Worm (Caenorhabditis elegans): Measurements from ENCODE around the gene fax-1.

DNA sequence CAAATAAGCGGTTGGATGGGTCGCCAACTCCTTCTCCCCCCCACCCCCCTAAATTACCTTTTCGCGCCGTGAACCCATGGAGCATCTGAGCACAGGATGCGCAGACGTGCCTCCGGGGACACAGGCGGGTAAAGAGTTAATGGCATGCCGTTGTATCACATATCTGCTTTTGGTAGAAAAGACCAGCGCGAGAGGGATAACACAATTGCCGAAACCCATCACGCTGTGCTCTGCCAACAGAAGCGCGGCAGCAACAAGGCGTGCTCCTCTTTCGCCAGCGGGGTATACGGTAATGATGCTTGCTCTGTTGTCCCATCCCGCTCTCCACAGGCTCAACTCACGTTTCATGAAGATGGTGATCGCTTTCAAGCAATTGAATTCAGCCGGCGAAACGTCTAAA is 1.8 kb downstream of the fax-1 start:
- TF ChIP-seq lsy-2 (tag; optimal IDR thresholded peaks at IDR 0.05) (no peak), mab-5 (tag; optimal IDR thresholded peaks at IDR 0.05) (no peak)

Data from whole organism, mixed stage, embryonic.